Worm (Caenorhabditis elegans) whole organism, L4/young adult: ENCODE measurements around the gene let-716.

Experiments used
- W03F9.2 ChIP-seq: fragments of 150-350 bp; optimal IDR thresholded peaks from 2 replicates; lab custom pipeline; 2014; ENCODE audit warnings: missing biosample characterization, missing genetic modification characterization
- dao-5 ChIP-seq: sonication (generic microtip); optimal IDR thresholded peaks from 2 replicates; lab custom pipeline; 2016; ENCODE audit warnings: missing genotype, missing genetic modification characterization, moderate library complexity, missing compliant biosample characterization
- him-1 ChIP-seq: sonication (generic microtip); optimal IDR thresholded peaks from 2 replicates; lab custom pipeline; 2016; ENCODE audit warnings: missing genotype, missing genetic modification reagents, missing genetic modification characterization, missing compliant biosample characterization

The let-716 gene

ce11 chrIII:6382987-6383602, at the start of gene let-716:
Gene let-716 (plus strand): TSS chrIII:6383552.
- TF ChIP-seq dao-5 (tag; lab: Kevin White, UChicago) (no peak), him-1 (tag; lab: Kevin White, UChicago) (no peak), W03F9.2 (no peak)

ce11 chrIII:6334364-6334763, 49.0 kb upstream of the let-716 start:
- TF ChIP-seq dao-5 (tag; lab: Kevin White, UChicago) (no peak), W03F9.2 (no peak), him-1 (tag; lab: Kevin White, UChicago) (no peak)

ce11 chrIII:6339919-6340434, 43.4 kb upstream of the let-716 start, which contains the start of gene let-767:
Gene let-767 (minus strand): TSS chrIII:6339969.
- no peak for TF ChIP-seq dao-5 (tag; lab: Kevin White, UChicago)
- no peak for TF ChIP-seq W03F9.2
- TF ChIP-seq him-1 (tag; lab: Kevin White, UChicago) = no peak

ce11 chrIII:6341878-6342453, 41.4 kb upstream of the let-716 start, which contains the start of gene rpn-13:
Gene rpn-13 (minus strand): TSS chrIII:6341928.
- TF ChIP-seq dao-5 (tag; lab: Kevin White, UChicago) (no peak), him-1 (tag; lab: Kevin White, UChicago) (peak; percentile 29), W03F9.2 (peak; percentile 1)

- TF ChIP-seq dao-5 (tag; lab: Kevin White, UChicago) = no peak
Observed at ce11 chrIII:6343229-6343628, 40.1 kb upstream of the let-716 start, which contains the start of gene C56G2.9. Gene C56G2.9 (minus strand): TSS chrIII:6343329.

ce11 chrIII:6344737-6345136, 38.6 kb upstream of the let-716 start:
- TF ChIP-seq him-1 (tag; lab: Kevin White, UChicago) = peak; percentile 74
- TF ChIP-seq dao-5 (tag; lab: Kevin White, UChicago) = no peak
- TF ChIP-seq W03F9.2 = peak; percentile 90

- no peak for TF ChIP-seq him-1 (tag; lab: Kevin White, UChicago)
- no peak for TF ChIP-seq W03F9.2
- no peak for TF ChIP-seq dao-5 (tag; lab: Kevin White, UChicago)
Observed at ce11 chrIII:6345968-6346498, 37.3 kb upstream of the let-716 start, which contains the start of the genes trmt-10C.2 and C56G2.22. Gene trmt-10C.2 (plus strand): TSS chrIII:6346281. Gene C56G2.22 (plus strand): TSS chrIII:6346448.

ce11 chrIII:6348578-6348977, 34.8 kb upstream of the let-716 start:
- peak; percentile 64 for TF ChIP-seq him-1 (tag; lab: Kevin White, UChicago)
- no peak for TF ChIP-seq W03F9.2

ce11 chrIII:6350424-6350823, 32.9 kb upstream of the let-716 start:
- no peak for TF ChIP-seq W03F9.2
- no peak for TF ChIP-seq dao-5 (tag; lab: Kevin White, UChicago)
- TF ChIP-seq him-1 (tag; lab: Kevin White, UChicago) = no peak

- TF ChIP-seq W03F9.2 (no peak), dao-5 (tag; lab: Kevin White, UChicago) (no peak), him-1 (tag; lab: Kevin White, UChicago) (no peak)
Observed at ce11 chrIII:6351438-6351837, 31.9 kb upstream of the let-716 start.

- TF ChIP-seq dao-5 (tag; lab: Kevin White, UChicago) = no peak
- no peak for TF ChIP-seq W03F9.2
- no peak for TF ChIP-seq him-1 (tag; lab: Kevin White, UChicago)
Observed at ce11 chrIII:6352459-6352858, 30.9 kb upstream of the let-716 start.

ce11 chrIII:6353084-6353483, 30.3 kb upstream of the let-716 start, which contains the start of gene akap-1:
Gene akap-1 (plus strand): TSS chrIII:6353384.
- TF ChIP-seq dao-5 (tag; lab: Kevin White, UChicago) = no peak
- TF ChIP-seq him-1 (tag; lab: Kevin White, UChicago) = no peak
- no peak for TF ChIP-seq W03F9.2

ce11 chrIII:6355359-6355758, 28.0 kb upstream of the let-716 start:
- TF ChIP-seq him-1 (tag; lab: Kevin White, UChicago) = no peak
- TF ChIP-seq W03F9.2 = no peak
- TF ChIP-seq dao-5 (tag; lab: Kevin White, UChicago) = no peak

ce11 chrIII:6356007-6356406, 27.3 kb upstream of the let-716 start:
- TF ChIP-seq W03F9.2 (no peak), dao-5 (tag; lab: Kevin White, UChicago) (no peak), him-1 (tag; lab: Kevin White, UChicago) (no peak)
